Fruit fly (Drosophila melanogaster): ENCODE measurements around the gene ush.
A peak's percentile ranks its signal among the peaks of the same experiment; 100 is the strongest.

Gene ush

dm6 chr2L:493274-493673, 17.3 kb downstream of the ush start:
- no peak for TF ChIP-seq Blimp-1 (GFP tag; optimal IDR thresholded peaks at IDR 0.05)
- peak; percentile 7 for TF ChIP-seq CG4318 (GFP tag; optimal IDR thresholded peaks at IDR 0.05)
- TF ChIP-seq Eip78C (GFP tag) = peak; percentile 79
- TF ChIP-seq CG7368 (GFP tag; optimal IDR thresholded peaks at IDR 0.05) = no peak
- peak; percentile 31 for TF ChIP-seq Lpt (GFP tag; optimal IDR thresholded peaks at IDR 0.05)
- TF ChIP-seq Gug (GFP tag; IDR thresholded peaks at IDR 0.05) = no peak
- peak; percentile 25 for TF ChIP-seq cyc (GFP tag; optimal IDR thresholded peaks at IDR 0.05)
- TF ChIP-seq esn (GFP tag; optimal IDR thresholded peaks at IDR 0.05) = peak; percentile 66
- peak; percentile 41 for TF ChIP-seq CG31627 (GFP tag; optimal IDR thresholded peaks at IDR 0.05)
- peak in 1 of 2 experiments; percentile 10 for TF ChIP-seq salr (GFP tag; optimal IDR thresholded peaks at IDR 0.05)
- TF ChIP-seq CG6276 (GFP tag; optimal IDR thresholded peaks at IDR 0.05) = no peak
- TF ChIP-seq CG10631 (GFP tag; optimal IDR thresholded peaks at IDR 0.05) = peak; percentile 38
- TF ChIP-seq CG6163 (GFP tag; IDR thresholded peaks at IDR 0.05) = peak; percentile 48; the same call in 1 of the 3 replicates
- TF ChIP-seq fd59A (GFP tag; optimal IDR thresholded peaks at IDR 0.05) = no peak
- TF ChIP-seq achi (GFP tag; optimal IDR thresholded peaks at IDR 0.05) = peak; percentile 35
- no peak for TF ChIP-seq CG11762 (GFP tag; optimal IDR thresholded peaks at IDR 0.05; ENCODE audit: insufficient read depth)
- TF ChIP-seq Sox15 (GFP tag; optimal IDR thresholded peaks at IDR 0.05) = peak; percentile 26
- peak; percentile 17 for TF ChIP-seq Ets96B (tag; optimal IDR thresholded peaks at IDR 0.05)
- no peak for TF ChIP-seq Hr4 (GFP tag; optimal IDR thresholded peaks at IDR 0.05)
- TF ChIP-seq Hr39 (GFP tag; optimal IDR thresholded peaks at IDR 0.05) = peak; percentile 11
- peak; percentile 18 for TF ChIP-seq Eip75B (GFP tag; optimal IDR thresholded peaks at IDR 0.05)
- TF ChIP-seq svp (GFP tag) = peak; percentile 79
- peak; percentile 43 for TF ChIP-seq Smox (GFP tag; optimal IDR thresholded peaks at IDR 0.05)
- TF ChIP-seq OdsH (GFP tag; optimal IDR thresholded peaks at IDR 0.05) = peak; percentile 34
- no peak for TF ChIP-seq eg (GFP tag; IDR thresholded peaks at IDR 0.05)
- TF ChIP-seq fd85E (GFP tag; optimal IDR thresholded peaks at IDR 0.05) = no peak
- TF ChIP-seq Ets21C (GFP tag; optimal IDR thresholded peaks at IDR 0.05) = no peak
- TF ChIP-seq vri (GFP tag; optimal IDR thresholded peaks at IDR 0.05) = peak; percentile 11
- TF ChIP-seq topi (GFP tag; optimal IDR thresholded peaks at IDR 0.05) = peak; percentile 48
- peak; percentile 58 for TF ChIP-seq pdm3 (GFP tag; optimal IDR thresholded peaks at IDR 0.05)
- TF ChIP-seq lz (GFP tag; optimal IDR thresholded peaks at IDR 0.05) = peak; percentile 48
- TF ChIP-seq CG8119 (GFP tag; IDR thresholded peaks at IDR 0.05) = peak; percentile 38; the same call in 2 of the 3 replicates
- TF ChIP-seq net (GFP tag; optimal IDR thresholded peaks at IDR 0.05) = peak; percentile 34
- no peak for TF ChIP-seq dsx (GFP tag; optimal IDR thresholded peaks at IDR 0.05; ENCODE audit: poor library complexity, severe bottlenecking)
- peak; percentile 39 for TF ChIP-seq acj6 (GFP tag; optimal IDR thresholded peaks at IDR 0.05)
- TF ChIP-seq CG15336 (GFP tag; IDR thresholded peaks at IDR 0.05) = peak; percentile 40; the same call in 1 of the 2 replicates
- TF ChIP-seq CG8632 (GFP tag; optimal IDR thresholded peaks at IDR 0.05) = peak; percentile 30
- peak; percentile 25 for TF ChIP-seq Sox102F (GFP tag; optimal IDR thresholded peaks at IDR 0.05)
- peak; percentile 33 for TF ChIP-seq CG3919 (GFP tag; optimal IDR thresholded peaks at IDR 0.05)
- TF ChIP-seq CG6792 (GFP tag; optimal IDR thresholded peaks at IDR 0.05) = peak; percentile 17
- TF ChIP-seq CG34406 (GFP tag; optimal IDR thresholded peaks at IDR 0.05) = peak; percentile 37
- no peak for TF ChIP-seq CG6854 (GFP tag; optimal IDR thresholded peaks at IDR 0.05)
- TF ChIP-seq dac (GFP tag; optimal IDR thresholded peaks at IDR 0.05) = no peak
- peak; percentile 37 for TF ChIP-seq CG32006 (GFP tag; optimal IDR thresholded peaks at IDR 0.05)
- peak; percentile 40 for TF ChIP-seq Sox14 (GFP tag; optimal IDR thresholded peaks at IDR 0.05)
- peak; percentile 51 for TF ChIP-seq Met (GFP tag; optimal IDR thresholded peaks at IDR 0.05)
